Fruit fly (Drosophila melanogaster): Measurements from ENCODE around the gene CG15385.

Gene CG15385

DNA sequence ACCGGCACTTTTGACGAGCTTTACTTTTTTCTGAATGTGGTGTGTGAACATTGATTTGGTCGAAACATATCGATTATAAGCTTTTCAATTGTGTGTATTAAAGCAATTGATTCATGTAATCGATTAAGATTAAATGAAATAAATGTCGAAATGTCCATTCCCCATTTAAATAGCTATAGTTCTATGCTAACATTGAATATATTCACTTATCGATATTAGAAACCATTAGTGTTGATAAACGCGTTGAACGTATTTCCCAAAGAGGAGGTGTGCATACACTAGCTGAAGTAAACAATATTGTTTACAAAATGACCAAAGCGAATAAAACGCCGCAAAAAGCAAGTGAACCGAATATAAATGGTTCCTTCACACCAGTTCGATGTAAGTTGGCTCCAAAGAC lies 1.6 kb upstream of the CG15385 start, which contains the start of the genes Uch and CG34174 (continued):
- TF ChIP-seq Bgb (GFP tag; IDR thresholded peaks at IDR 0.05; ENCODE audit: partially characterized antibody) (peak; percentile 68), maf-S (GFP tag; optimal IDR thresholded peaks at IDR 0.05) (no peak), gsb-n (tag; optimal IDR thresholded peaks at IDR 0.05) (no peak), CG14667 (GFP tag; IDR thresholded peaks at IDR 0.05) (no peak), ro (GFP tag; IDR thresholded peaks at IDR 0.05) (no peak), D19A (tag; optimal IDR thresholded peaks at IDR 0.05) (no peak), B-H1 (GFP tag; IDR thresholded peaks at IDR 0.05) (no peak), Asciz (GFP tag; optimal IDR thresholded peaks at IDR 0.05) (no peak), Stat92E (GFP tag; optimal IDR thresholded peaks at IDR 0.05) (peak in 1 of 3 experiments; percentile 23), oc (tag; optimal IDR thresholded peaks at IDR 0.05) (no peak), YL-1 (GFP tag; optimal IDR thresholded peaks at IDR 0.05) (peak; percentile 37), slp2 (GFP tag; optimal IDR thresholded peaks at IDR 0.05) (no peak), CG1792 (GFP tag; optimal IDR thresholded peaks at IDR 0.05) (no peak), CG12299 (tag; optimal IDR thresholded peaks at IDR 0.05) (peak; percentile 22), CG9932 (GFP tag; IDR thresholded peaks at IDR 0.05) (no peak), Side (GFP tag; optimal IDR thresholded peaks at IDR 0.05) (no peak), Hr39 (optimal IDR thresholded peaks at IDR 0.05) (no peak), CG31388 (GFP tag; optimal IDR thresholded peaks at IDR 0.05) (no peak), dm (GFP tag; optimal IDR thresholded peaks at IDR 0.05) (no peak), Sry-β (GFP tag; optimal IDR thresholded peaks at IDR 0.05) (no peak), CG6254 (GFP tag; optimal IDR thresholded peaks at IDR 0.05) (no peak), pho (GFP tag; optimal IDR thresholded peaks at IDR 0.05) (no peak), Fer3 (tag; optimal IDR thresholded peaks at IDR 0.05) (no peak), CG13296 (GFP tag; optimal IDR thresholded peaks at IDR 0.05) (no peak), CG43689 (GFP tag; IDR thresholded peaks at IDR 0.05) (no peak), bigmax (GFP tag; optimal IDR thresholded peaks at IDR 0.05) (no peak), CG3995 (GFP tag; optimal IDR thresholded peaks at IDR 0.05) (no peak), D19B (GFP tag; optimal IDR thresholded peaks at IDR 0.05) (no peak), CG17361 (GFP tag; IDR thresholded peaks at IDR 0.05) (peak; percentile 46; the same call in 1 of the 3 replicates), Dp (GFP tag; optimal IDR thresholded peaks at IDR 0.05) (peak; percentile 50), CG17186 (GFP tag; optimal IDR thresholded peaks at IDR 0.05) (peak; percentile 24), ssp (GFP tag; IDR thresholded peaks at IDR 0.05) (no peak), CG6854 (GFP tag; optimal IDR thresholded peaks at IDR 0.05) (no peak), ham (GFP tag; IDR thresholded peaks at IDR 0.05) (no peak), Trl (optimal IDR thresholded peaks at IDR 0.05) (peak in 1 of 2 experiments; percentile 19), Trl (GFP tag; optimal IDR thresholded peaks at IDR 0.05) (peak; percentile 4), Dad (GFP tag; optimal IDR thresholded peaks at IDR 0.05) (no peak), CG12219 (GFP tag; optimal IDR thresholded peaks at IDR 0.05) (no peak), CG15696 (tag; optimal IDR thresholded peaks at IDR 0.05) (peak; percentile 1), CG10543 (GFP tag; optimal IDR thresholded peaks at IDR 0.05) (no peak), pb (GFP tag; optimal IDR thresholded peaks at IDR 0.05) (no peak), CG16779 (GFP tag; IDR thresholded peaks at IDR 0.05) (no peak), Spps (tag; optimal IDR thresholded peaks at IDR 0.05) (no peak), shn (GFP tag; optimal IDR thresholded peaks at IDR 0.05) (no peak), Ravus (GFP tag; IDR thresholded peaks at IDR 0.05) (no peak), CG2202 (tag; optimal IDR thresholded peaks at IDR 0.05) (no peak), CG30403 (GFP tag; optimal IDR thresholded peaks at IDR 0.05) (peak; percentile 21), tup (GFP tag; optimal IDR thresholded peaks at IDR 0.05) (no peak), CG15269 (tag; optimal IDR thresholded peaks at IDR 0.05) (no peak), en (GFP tag; optimal IDR thresholded peaks at IDR 0.05) (no peak), fu2 (GFP tag; optimal IDR thresholded peaks at IDR 0.05) (peak; percentile 20), zen2 (GFP tag; IDR thresholded peaks at IDR 0.05; ENCODE audit: partially characterized antibody) (peak; percentile 65; the same call in 2 of the 3 replicates), CG11093 (GFP tag; IDR thresholded peaks at IDR 0.05) (no peak)
